Worm (Caenorhabditis elegans): ENCODE results near the gene C07H6.9.

C07H6.9 gene

ce11 chrIII:7526974-7527466, 27.7 kb upstream of the C07H6.9 start:
- TF ChIP-seq nhr-41 (GFP tag; IDR thresholded peaks at IDR 0.05) = no peak
- no peak for TF ChIP-seq mes-2 (tag; optimal IDR thresholded peaks at IDR 0.05; ENCODE audit: poor library complexity, severe bottlenecking)
- TF ChIP-seq nhr-102 (tag; optimal IDR thresholded peaks at IDR 0.05) = no peak
- no peak for TF ChIP-seq aha-1 (tag)
- TF ChIP-seq F10B5.3 (tag; optimal IDR thresholded peaks at IDR 0.05) = no peak
- no peak for TF ChIP-seq zip-2 (tag; optimal IDR thresholded peaks at IDR 0.05)
- TF ChIP-seq egl-27 (tag; optimal IDR thresholded peaks at IDR 0.05) = no peak
- no peak for TF ChIP-seq ZK546.5 (tag; optimal IDR thresholded peaks at IDR 0.05)
- TF ChIP-seq unc-62 (GFP tag; optimal IDR thresholded peaks at IDR 0.05 in 1 of 2) = peak in 1 of 2 experiments; percentile 31
- no peak for TF ChIP-seq unc-62 (tag; optimal IDR thresholded peaks at IDR 0.05)
- TF ChIP-seq lsy-2 (tag; optimal IDR thresholded peaks at IDR 0.05) = peak in 1 of 2 experiments; percentile 5
- no peak for TF ChIP-seq ztf-7 (tag; optimal IDR thresholded peaks at IDR 0.05)
- TF ChIP-seq ceh-32 (tag; optimal IDR thresholded peaks at IDR 0.05; ENCODE audit: poor library complexity) = no peak

- TF ChIP-seq ctbp-1 (GFP tag; IDR thresholded peaks at IDR 0.05) (no peak), lin-29 (GFP tag; IDR thresholded peaks at IDR 0.05) (no peak), lsy-2 (tag; optimal IDR thresholded peaks at IDR 0.05) (peak; percentile 40 to 76), hlh-30 (tag; optimal IDR thresholded peaks at IDR 0.05; ENCODE audit: insufficient read depth) (peak; percentile 13), aly-2 (tag; optimal IDR thresholded peaks at IDR 0.05) (no peak), unc-62 (GFP tag; optimal IDR thresholded peaks at IDR 0.05 in 1 of 2) (peak in 1 of 2 experiments; percentile 74), unc-62 (tag; optimal IDR thresholded peaks at IDR 0.05) (no peak)
Measured at ce11 chrIII:7524830-7525344, 25.6 kb upstream of the C07H6.9 start.

- TF ChIP-seq ceh-20 (GFP tag; IDR thresholded peaks at IDR 0.05) (no peak), nhr-237 (tag; optimal IDR thresholded peaks at IDR 0.05) (no peak), mxl-2 (GFP tag; conservative IDR thresholded peaks at IDR 0.05) (no peak), Y75B8A.6 (GFP tag; IDR thresholded peaks at IDR 0.05) (no peak), ZK337.2 (GFP tag; IDR thresholded peaks at IDR 0.05) (no peak), lin-29 (GFP tag; IDR thresholded peaks at IDR 0.05) (no peak), lin-15B (tag; optimal IDR thresholded peaks at IDR 0.05) (no peak)
Measured at ce11 chrIII:7521163-7521562, 21.9 kb upstream of the C07H6.9 start, which contains the start of gene lig-4. Gene lig-4, plus strand, starts transcription at chrIII:7521463.

ce11 chrIII:7520672-7521071, 21.4 kb upstream of the C07H6.9 start, which contains the start of the genes cux-7 and C07H6.2:
Gene cux-7, minus strand, starts transcription at chrIII:7520845.
Gene C07H6.2, plus strand, starts transcription at chrIII:7521009.
- peak; percentile 95 for TF ChIP-seq dmd-6 (GFP tag; IDR thresholded peaks at IDR 0.05)
- TF ChIP-seq egl-27 (tag; optimal IDR thresholded peaks at IDR 0.05) = no peak
- no peak for TF ChIP-seq lin-29 (GFP tag; IDR thresholded peaks at IDR 0.05)
- no peak for TF ChIP-seq egl-43 (GFP tag; IDR thresholded peaks at IDR 0.05)
- TF ChIP-seq ceh-44 (GFP tag; IDR thresholded peaks at IDR 0.05) = peak; percentile 93
- TF ChIP-seq mes-2 (tag; optimal IDR thresholded peaks at IDR 0.05; ENCODE audit: poor library complexity, severe bottlenecking) = peak; percentile 100
- TF ChIP-seq set-16 (GFP tag; IDR thresholded peaks at IDR 0.05) = no peak; the same call in 1 of the 2 replicates
- no peak for TF ChIP-seq skn-1 (tag; optimal IDR thresholded peaks at IDR 0.05)
- peak; percentile 90 for TF ChIP-seq F49E8.2 (tag; optimal IDR thresholded peaks at IDR 0.05; ENCODE audit: borderline replicate concordance)
- TF ChIP-seq daf-8 (GFP tag; IDR thresholded peaks at IDR 0.05) = no peak
- TF ChIP-seq attf-4 (tag; optimal IDR thresholded peaks at IDR 0.05) = no peak
- peak; percentile 69 for TF ChIP-seq spr-1 (tag; optimal IDR thresholded peaks at IDR 0.05)
- TF ChIP-seq nhr-41 (GFP tag; IDR thresholded peaks at IDR 0.05) = no peak
- TF ChIP-seq tra-1 (GFP tag; IDR thresholded peaks at IDR 0.05) = peak; percentile 89; the same call in 1 of the 2 replicates
- no peak for TF ChIP-seq nhr-48 (tag; optimal IDR thresholded peaks at IDR 0.05)
- TF ChIP-seq Y5F2A.4 (GFP tag; optimal IDR thresholded peaks at IDR 0.05) = no peak
- TF ChIP-seq F44E2.7 (GFP tag; IDR thresholded peaks at IDR 0.05) = no peak
- no peak for TF ChIP-seq ztf-11 (tag; optimal IDR thresholded peaks at IDR 0.05)
- TF ChIP-seq lim-7 (GFP tag; IDR thresholded peaks at IDR 0.05) = no peak
- TF ChIP-seq ceh-28 (tag; optimal IDR thresholded peaks at IDR 0.05) = no peak
- peak; percentile 98 for TF ChIP-seq unc-130 (GFP tag; optimal IDR thresholded peaks at IDR 0.05)
- no peak for TF ChIP-seq ceh-82 (tag; optimal IDR thresholded peaks at IDR 0.05)
- no peak for TF ChIP-seq nhr-111 (GFP tag; optimal IDR thresholded peaks at IDR 0.05)
- 0 out of 4 replicates have a peak, but pooled peaks of 1 of the 2 experiments have one; percentile 50 for TF ChIP-seq madf-5 (GFP tag; IDR thresholded peaks at IDR 0.05)
- TF ChIP-seq pha-4 (GFP tag; IDR thresholded peaks at IDR 0.05) = no peak; the same call in 1 of the 2 replicates
- peak; percentile 30 for TF ChIP-seq pha-4 (tag; optimal IDR thresholded peaks at IDR 0.05)
- peak; percentile 87 for TF ChIP-seq T20F7.1 (GFP tag; optimal IDR thresholded peaks at IDR 0.05)

Data from whole organism, L4 larva.